Worm (Caenorhabditis elegans): Measurements from ENCODE around the gene Y53F4B.14.
"Not testable (repeated sequence)": the region's sequence is repeated elsewhere in the genome, so short reads cannot be mapped to it uniquely, and the experiment has no call there.

Gene Y53F4B.14

ce11 chrII:15037782-15038181 lies at the start of gene Y53F4B.14:
Y53F4B.14 (plus strand) TSS chrII:15037991.
- TF ChIP-seq pha-2 (tag; optimal IDR thresholded peaks at IDR 0.05), result no peak
- TF ChIP-seq eyg-1 (tag; optimal IDR thresholded peaks at IDR 0.05), result no peak
- no peak for TF ChIP-seq ref-2 (tag; optimal IDR thresholded peaks at IDR 0.05)
- TF ChIP-seq unc-55 (GFP tag; optimal IDR thresholded peaks at IDR 0.05), result no peak
- TF ChIP-seq pax-1 (tag; optimal IDR thresholded peaks at IDR 0.05), result no peak
- TF ChIP-seq C38D4.7 (GFP tag; optimal IDR thresholded peaks at IDR 0.05), result no peak
- TF ChIP-seq sox-2 (GFP tag; IDR thresholded peaks at IDR 0.05), result no peak
- no peak for TF ChIP-seq ets-4 (tag; optimal IDR thresholded peaks at IDR 0.05)
- TF ChIP-seq dve-1 (tag; optimal IDR thresholded peaks at IDR 0.05), result no peak

ce11 chrII:14988171-14988570 lies 49.6 kb upstream of the Y53F4B.14 start, which contains the start of gene Y53F4B.43:
Y53F4B.43 (plus strand) TSS chrII:14988471.
- TF ChIP-seq ztf-16, fkh-6, dve-1 (tag; optimal IDR thresholded peaks at IDR 0.05): not testable (repeated sequence)

DNA sequence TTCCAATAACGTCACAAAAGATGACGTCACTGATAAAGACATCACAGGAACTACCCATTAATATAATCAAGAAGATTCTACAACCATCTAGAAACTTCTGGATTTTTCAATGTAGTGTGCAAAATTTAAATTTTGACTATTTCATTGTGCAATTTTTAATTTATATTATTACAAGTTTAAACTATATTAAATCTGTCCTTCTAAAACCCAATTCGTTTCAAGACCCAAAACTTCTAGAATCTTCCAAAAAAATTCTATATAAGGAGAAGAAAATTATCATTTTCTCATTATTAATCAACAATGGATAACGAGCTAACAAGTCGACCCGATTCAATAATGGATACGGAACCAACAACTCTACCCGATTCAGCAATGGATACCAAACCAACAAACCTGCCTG lies 45.2 kb upstream of the Y53F4B.14 start, which contains the start of gene Y53F4B.7:
Y53F4B.7 (plus strand) TSS at position 301 of the 400 bp plus-strand sequence.
- TF ChIP-seq K09A11.1 (tag; optimal IDR thresholded peaks at IDR 0.05; ENCODE audit: insufficient read depth); nfya-1 (tag; optimal IDR thresholded peaks at IDR 0.05); hlh-13 (GFP tag; optimal IDR thresholded peaks at IDR 0.05): not testable (repeated sequence)

ce11 chrII:15003410-15003809 lies 34.4 kb upstream of the Y53F4B.14 start, which contains the start of gene Y53F4B.10:
Y53F4B.10 (minus strand) TSS chrII:15003510.
- no peak for TF ChIP-seq hlh-8 (tag; optimal IDR thresholded peaks at IDR 0.05)
- no peak for TF ChIP-seq rnt-1 (tag; optimal IDR thresholded peaks at IDR 0.05)
- TF ChIP-seq ttx-3 (tag; optimal IDR thresholded peaks at IDR 0.05), result no peak
- TF ChIP-seq ahr-1 (tag; optimal IDR thresholded peaks at IDR 0.05), result no peak
- TF ChIP-seq T23F11.4 (GFP tag; optimal IDR thresholded peaks at IDR 0.05), result no peak
- no peak for TF ChIP-seq eyg-1 (tag; optimal IDR thresholded peaks at IDR 0.05)
- TF ChIP-seq pat-9 (tag; optimal IDR thresholded peaks at IDR 0.05), result no peak
- no peak for TF ChIP-seq pag-3 (tag; optimal IDR thresholded peaks at IDR 0.05; ENCODE audit: borderline replicate concordance)
- TF ChIP-seq nhr-232 (tag; optimal IDR thresholded peaks at IDR 0.05), result no peak
- no peak for TF ChIP-seq gmeb-2 (tag; optimal IDR thresholded peaks at IDR 0.05)

DNA sequence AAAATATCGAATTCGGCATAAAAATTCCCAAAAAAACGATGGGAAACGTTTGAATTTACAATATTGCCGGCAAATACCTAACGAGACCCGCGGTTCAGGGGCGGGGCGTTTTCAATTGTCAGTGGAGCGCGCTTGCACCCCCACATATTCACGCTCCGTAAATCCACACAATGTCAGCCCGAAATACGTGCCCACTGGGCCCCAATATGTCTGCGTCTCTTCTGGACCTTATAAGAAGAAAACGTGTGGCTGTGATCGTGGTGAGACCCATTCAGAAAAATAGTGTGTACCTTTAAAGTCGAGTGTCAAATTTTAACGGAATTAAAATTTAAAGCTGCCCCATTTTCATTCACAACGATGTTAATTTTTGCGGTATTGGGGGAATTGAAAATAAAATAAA lies 33.3 kb upstream of the Y53F4B.14 start:
- TF ChIP-seq hlh-8 (tag; optimal IDR thresholded peaks at IDR 0.05), result no peak
- no peak for TF ChIP-seq K02D7.2 (tag; optimal IDR thresholded peaks at IDR 0.05)
- TF ChIP-seq ets-4 (tag; optimal IDR thresholded peaks at IDR 0.05), result no peak
- TF ChIP-seq ceh-31 (tag; optimal IDR thresholded peaks at IDR 0.05), result no peak
- TF ChIP-seq K09A11.1 (tag; optimal IDR thresholded peaks at IDR 0.05; ENCODE audit: insufficient read depth), result no peak
- no peak for TF ChIP-seq ceh-14 (tag; optimal IDR thresholded peaks at IDR 0.05)
- no peak for TF ChIP-seq pag-3 (tag; optimal IDR thresholded peaks at IDR 0.05; ENCODE audit: borderline replicate concordance)
- no peak for TF ChIP-seq lim-6 (tag; optimal IDR thresholded peaks at IDR 0.05)
- TF ChIP-seq hlh-30 (tag; optimal IDR thresholded peaks at IDR 0.05; ENCODE audit: insufficient read depth), result no peak
- no peak for TF ChIP-seq hlh-15 (tag; optimal IDR thresholded peaks at IDR 0.05)
- TF ChIP-seq fkh-10 (GFP tag; optimal IDR thresholded peaks at IDR 0.05), result no peak
- no peak for TF ChIP-seq pha-2 (tag; optimal IDR thresholded peaks at IDR 0.05)
- TF ChIP-seq ceh-18 (tag; optimal IDR thresholded peaks at IDR 0.05), result no peak
- TF ChIP-seq fax-1 (tag; optimal IDR thresholded peaks at IDR 0.05), result no peak
- TF ChIP-seq pat-9 (tag; optimal IDR thresholded peaks at IDR 0.05), result no peak
- TF ChIP-seq rnt-1 (tag; optimal IDR thresholded peaks at IDR 0.05), result no peak
- no peak for TF ChIP-seq ttx-3 (tag; optimal IDR thresholded peaks at IDR 0.05)
- TF ChIP-seq unc-86 (tag; optimal IDR thresholded peaks at IDR 0.05), result no peak
- TF ChIP-seq elt-4 (tag; optimal IDR thresholded peaks at IDR 0.05), result no peak

Data from whole organism, late embryonic.